Fruit fly (Drosophila melanogaster) whole organism: ENCODE data around the gene ca.

Experiments
- CG8478 ChIP-seq: fragments of >200 bp; optimal IDR thresholded peaks from 2 replicates; lab custom pipeline; 2018; ENCODE audit warnings: inconsistent platforms
- Dll ChIP-seq: fragments of >200 bp; optimal IDR thresholded peaks from 2 replicates; lab custom pipeline; 2017
- EcR ChIP-seq, 2 experiments: fragments of >200 bp; optimal IDR thresholded peaks; 2 replicates each; lab custom pipeline; 2017; ENCODE audit warnings: missing biosample characterization in 2 of 2, missing genetic modification characterization in 2 of 2, missing genetic modification reagents in 2 of 2
- psq ChIP-seq: fragments of >200 bp; optimal IDR thresholded peaks from 2 replicates; lab custom pipeline; 2017

- TF ChIP-seq Dll (lab: Kevin White, UChicago), result no peak
- no peak for TF ChIP-seq CG8478
- TF ChIP-seq EcR (GFP tag; optimal IDR thresholded peaks at IDR 0.05; lab: Kevin White, UChicago), result no peak
- no peak for TF ChIP-seq psq
Measured at dm6 chr3R:29787891-29788549, 18.6 kb upstream of the ca start.
